Fruit fly (Drosophila melanogaster) whole organism, embryonic: ENCODE data around the gene CG14100.

Experiments
- B-H1 ChIP-seq: fragments of 200-800 bp; sonication (Bioruptor generic); IDR thresholded peaks from 3 replicates; pipeline ENCODE4 v1.3.6; 2022; ENCODE audit warnings: missing biosample characterization, missing genetic modification characterization
- Blimp-1 ChIP-seq: fragments of 200-800 bp; sonication (Bioruptor generic); optimal IDR thresholded peaks from 3 replicates; lab custom pipeline; 2018; ENCODE audit warnings: missing biosample characterization, missing genetic modification characterization, mild to moderate bottlenecking, moderate library complexity, missing genetic modification reagents
- CG10959 ChIP-seq: fragments of 200-800 bp; sonication (Bioruptor generic); IDR thresholded peaks from 2 replicates; pipeline ENCODE4 v1.3.6; 2022; ENCODE audit warnings: missing biosample characterization, missing genetic modification characterization
- CG10979 ChIP-seq: fragments of 200-800 bp; sonication (Bioruptor generic); optimal IDR thresholded peaks from 2 replicates; lab custom pipeline; 2018; ENCODE audit warnings: missing biosample characterization, mild to moderate bottlenecking, missing genetic modification characterization, moderate library complexity
- CG11247 ChIP-seq: fragments of 200-800 bp; sonication (Bioruptor generic); IDR thresholded peaks from 2 replicates; pipeline ENCODE4 v1.3.6; 2022; ENCODE audit warnings: missing biosample characterization, missing genetic modification characterization
- CG11398 ChIP-seq: fragments of 200-800 bp; sonication (Bioruptor generic); optimal IDR thresholded peaks from 2 replicates; lab custom pipeline; 2016; ENCODE audit warnings: missing biosample characterization, missing genetic modification characterization
- CG12104 ChIP-seq: fragments of 200-800 bp; sonication (Bioruptor generic); optimal IDR thresholded peaks from 3 replicates; lab custom pipeline; 2016; ENCODE audit warnings: missing biosample characterization, missing genetic modification characterization
- CG12236 ChIP-seq: fragments of 200-800 bp; sonication (Bioruptor generic); optimal IDR thresholded peaks from 2 replicates; lab custom pipeline; 2016; ENCODE audit warnings: missing biosample characterization, missing genetic modification characterization
- CG13296 ChIP-seq: fragments of 200-800 bp; sonication (Bioruptor generic); optimal IDR thresholded peaks from 3 replicates; lab custom pipeline; 2018; ENCODE audit warnings: missing biosample characterization, mild to moderate bottlenecking, missing genetic modification characterization
- CG17912 ChIP-seq: fragments of 200-800 bp; sonication (Bioruptor generic); optimal IDR thresholded peaks from 2 replicates; lab custom pipeline; 2018; ENCODE audit warnings: missing biosample characterization, mild to moderate bottlenecking, missing genetic modification characterization
- CG2202 ChIP-seq: fragments of 200-800 bp; sonication (Bioruptor generic); optimal IDR thresholded peaks from 2 replicates; lab custom pipeline; 2018; ENCODE audit warnings: missing biosample characterization, mild to moderate bottlenecking, missing genetic modification characterization
- CG2678 ChIP-seq: fragments of 200-800 bp; sonication (Bioruptor generic); optimal IDR thresholded peaks from 3 replicates; lab custom pipeline; 2019; ENCODE audit warnings: missing biosample characterization, mild to moderate bottlenecking, missing genetic modification characterization, moderate library complexity
- CG30020 ChIP-seq: fragments of 200-800 bp; optimal IDR thresholded peaks from 2 replicates; lab custom pipeline; 2019; ENCODE audit warnings: missing biosample characterization, mild to moderate bottlenecking, missing genetic modification characterization, moderate library complexity
- CG34376 ChIP-seq: fragments of 200-800 bp; sonication (Bioruptor generic); optimal IDR thresholded peaks from 2 replicates; lab custom pipeline; 2018; ENCODE audit warnings: missing biosample characterization, mild to moderate bottlenecking, missing genetic modification characterization
- CG3847 ChIP-seq: fragments of 200-800 bp; sonication (Bioruptor generic); IDR thresholded peaks from 2 replicates; pipeline ENCODE4 v1.3.6; 2022; ENCODE audit warnings: missing biosample characterization, missing genetic modification characterization
- CG43689 ChIP-seq: fragments of 200-800 bp; sonication (Bioruptor generic); IDR thresholded peaks from 2 replicates; pipeline ENCODE4 v1.3.6; 2022; ENCODE audit warnings: missing biosample characterization, missing genetic modification characterization
- CG6175 ChIP-seq: fragments of 200-800 bp; sonication (Bioruptor generic); IDR thresholded peaks from 3 replicates; pipeline ENCODE4 v1.3.6; 2022; ENCODE audit warnings: missing biosample characterization, missing genetic modification characterization
- CG6791 ChIP-seq: fragments of 200-800 bp; sonication (Bioruptor generic); IDR thresholded peaks from 3 replicates; pipeline ENCODE4 v1.3.6; 2022; ENCODE audit warnings: missing biosample characterization, missing genetic modification characterization; ENCODE audit not compliant: partially characterized antibody
- CG7745 ChIP-seq: fragments of 200-800 bp; sonication (Bioruptor generic); optimal IDR thresholded peaks from 2 replicates; lab custom pipeline; 2018; ENCODE audit warnings: missing biosample characterization, mild to moderate bottlenecking, missing genetic modification characterization, moderate library complexity
- CG7839 ChIP-seq: fragments of 200-800 bp; sonication (Bioruptor generic); optimal IDR thresholded peaks from 3 replicates; lab custom pipeline; 2018; ENCODE audit warnings: missing biosample characterization, mild to moderate bottlenecking, missing genetic modification characterization, moderate library complexity
- CG7928 ChIP-seq: fragments of 200-800 bp; sonication (Bioruptor generic); optimal IDR thresholded peaks from 2 replicates; lab custom pipeline; 2017; ENCODE audit warnings: missing biosample characterization, mild to moderate bottlenecking, missing genetic modification characterization
- CG8924 ChIP-seq: fragments of 200-800 bp; optimal IDR thresholded peaks from 3 replicates; lab custom pipeline; 2019; ENCODE audit warnings: missing biosample characterization, mild to moderate bottlenecking, missing genetic modification characterization, moderate library complexity
- CG9215 ChIP-seq: fragments of 200-800 bp; sonication (Bioruptor generic); IDR thresholded peaks from 2 replicates; pipeline ENCODE4 v1.3.6; 2022; ENCODE audit warnings: missing biosample characterization, missing genetic modification characterization
- D19B ChIP-seq: fragments of 200-800 bp; sonication (Bioruptor generic); optimal IDR thresholded peaks from 2 replicates; lab custom pipeline; 2017; ENCODE audit warnings: missing biosample characterization, mild to moderate bottlenecking, missing genetic modification characterization
- Drgx ChIP-seq: fragments of 200-800 bp; sonication (Bioruptor generic); IDR thresholded peaks from 2 replicates; pipeline ENCODE4 v1.3.6; 2022; ENCODE audit warnings: missing biosample characterization, missing genetic modification characterization
- E2f2 ChIP-seq: fragments of 200-800 bp; sonication (Bioruptor generic); IDR thresholded peaks from 2 replicates; pipeline ENCODE4 v1.3.6; 2022; ENCODE audit warnings: missing biosample characterization, missing genetic modification characterization
- ERR ChIP-seq: fragments of 200-800 bp; sonication (Bioruptor generic); optimal IDR thresholded peaks from 2 replicates; lab custom pipeline; 2016; ENCODE audit warnings: missing biosample characterization, missing genetic modification characterization
- Gsc ChIP-seq: fragments of 200-800 bp; sonication (Bioruptor generic); IDR thresholded peaks from 2 replicates; pipeline ENCODE4 v1.3.6; 2022; ENCODE audit warnings: missing biosample characterization, missing genetic modification characterization
- HLH4C ChIP-seq: fragments of 200-800 bp; sonication (Bioruptor generic); IDR thresholded peaks from 3 replicates; pipeline ENCODE4 v1.3.6; 2022; ENCODE audit warnings: missing biosample characterization, missing genetic modification characterization; ENCODE audit not compliant: partially characterized antibody
- HmgD ChIP-seq: fragments of 200-800 bp; sonication (Bioruptor generic); optimal IDR thresholded peaks from 3 replicates; lab custom pipeline; 2016; ENCODE audit warnings: missing biosample characterization, missing genetic modification characterization
- Hr51 ChIP-seq, 2 experiments: fragments of 200-800 bp; sonication (Bioruptor generic); optimal IDR thresholded peaks; 2 replicates in 1 of 2; 3 replicates in 1 of 2; lab custom pipeline; 2016 to 2018; ENCODE audit warnings: missing biosample characterization in 2 of 2, missing genetic modification characterization in 2 of 2, mild to moderate bottlenecking in 1 of 2, moderate library complexity in 1 of 2
- Neu2 ChIP-seq: fragments of 200-800 bp; sonication (Bioruptor generic); optimal IDR thresholded peaks from 3 replicates; lab custom pipeline; 2016; ENCODE audit warnings: missing biosample characterization, missing genetic modification characterization, borderline replicate concordance
- Ssrp ChIP-seq: fragments of 200-800 bp; sonication (Bioruptor generic); optimal IDR thresholded peaks from 2 replicates; lab custom pipeline; 2018; ENCODE audit warnings: missing biosample characterization, mild to moderate bottlenecking, missing genetic modification characterization, moderate library complexity
- Taf1 ChIP-seq: fragments of 200-800 bp; sonication (Bioruptor generic); IDR thresholded peaks from 2 replicates; pipeline ENCODE4 v1.3.6; 2022; ENCODE audit warnings: missing biosample characterization, missing genetic modification characterization
- Usf ChIP-seq: fragments of 200-800 bp; sonication (Bioruptor generic); optimal IDR thresholded peaks from 2 replicates; lab custom pipeline; 2017; ENCODE audit warnings: missing genotype, missing biosample characterization, missing genetic modification characterization
- ase ChIP-seq: fragments of 200-800 bp; sonication (Bioruptor generic); IDR thresholded peaks from 3 replicates; pipeline ENCODE4 v1.3.6; 2022; ENCODE audit warnings: missing biosample characterization, missing genetic modification characterization
- bowl ChIP-seq: fragments of 200-800 bp; sonication (Bioruptor generic); IDR thresholded peaks from 2 replicates; pipeline ENCODE4 v1.3.6; 2022; ENCODE audit warnings: missing biosample characterization, missing genetic modification characterization
- chm ChIP-seq: fragments of 200-800 bp; sonication (Bioruptor generic); IDR thresholded peaks from 2 replicates; pipeline ENCODE4 v1.3.6; 2022; ENCODE audit warnings: missing biosample characterization, missing genetic modification characterization
- ems ChIP-seq: fragments of 200-800 bp; sonication (Bioruptor generic); optimal IDR thresholded peaks from 3 replicates; lab custom pipeline; 2016; ENCODE audit warnings: missing biosample characterization, missing genetic modification characterization
- eve ChIP-seq, 2 experiments: fragments of >200 bp; optimal IDR thresholded peaks; 2 replicates each; lab custom pipeline; 2017; ENCODE audit warnings: missing biosample characterization in 2 of 2, missing genetic modification characterization in 2 of 2
- lab ChIP-seq: fragments of 200-800 bp; sonication (Bioruptor generic); optimal IDR thresholded peaks from 3 replicates; lab custom pipeline; 2017; ENCODE audit warnings: missing biosample characterization, missing genetic modification characterization, mild to moderate bottlenecking, moderate library complexity, missing genetic modification reagents
- peb ChIP-seq: fragments of 200-800 bp; sonication (Bioruptor generic); IDR thresholded peaks from 2 replicates; pipeline ENCODE4 v1.3.6; 2022; ENCODE audit warnings: missing biosample characterization, missing genetic modification characterization
- pfk ChIP-seq: fragments of 200-800 bp; sonication (Bioruptor generic); optimal IDR thresholded peaks from 2 replicates; lab custom pipeline; 2018; ENCODE audit warnings: missing biosample characterization, mild to moderate bottlenecking, missing genetic modification characterization, moderate library complexity
- ranshi ChIP-seq: fragments of 200-800 bp; sonication (Bioruptor generic); IDR thresholded peaks from 2 replicates; pipeline ENCODE4 v1.3.6; 2022; ENCODE audit warnings: missing biosample characterization, missing genetic modification characterization
- sd ChIP-seq: fragments of 200-800 bp; sonication (Bioruptor generic); optimal IDR thresholded peaks from 3 replicates; lab custom pipeline; 2018; ENCODE audit warnings: missing biosample characterization, mild to moderate bottlenecking, missing genetic modification characterization, moderate library complexity
- stwl ChIP-seq: fragments of 200-800 bp; sonication (Bioruptor generic); optimal IDR thresholded peaks from 3 replicates; lab custom pipeline; 2018; ENCODE audit warnings: missing biosample characterization, mild to moderate bottlenecking, missing genetic modification characterization, moderate library complexity
- tgo ChIP-seq: fragments of 200-800 bp; sonication (Bioruptor generic); IDR thresholded peaks from 3 replicates; pipeline ENCODE4 v1.3.6; 2022; ENCODE audit warnings: missing biosample characterization, missing genetic modification characterization
- unc-4 ChIP-seq: fragments of 200-800 bp; sonication (Bioruptor generic); IDR thresholded peaks from 2 replicates; pipeline ENCODE4 v1.3.6; 2022; ENCODE audit warnings: missing biosample characterization, missing genetic modification characterization; ENCODE audit not compliant: partially characterized antibody

The CG14100 gene

DNA sequence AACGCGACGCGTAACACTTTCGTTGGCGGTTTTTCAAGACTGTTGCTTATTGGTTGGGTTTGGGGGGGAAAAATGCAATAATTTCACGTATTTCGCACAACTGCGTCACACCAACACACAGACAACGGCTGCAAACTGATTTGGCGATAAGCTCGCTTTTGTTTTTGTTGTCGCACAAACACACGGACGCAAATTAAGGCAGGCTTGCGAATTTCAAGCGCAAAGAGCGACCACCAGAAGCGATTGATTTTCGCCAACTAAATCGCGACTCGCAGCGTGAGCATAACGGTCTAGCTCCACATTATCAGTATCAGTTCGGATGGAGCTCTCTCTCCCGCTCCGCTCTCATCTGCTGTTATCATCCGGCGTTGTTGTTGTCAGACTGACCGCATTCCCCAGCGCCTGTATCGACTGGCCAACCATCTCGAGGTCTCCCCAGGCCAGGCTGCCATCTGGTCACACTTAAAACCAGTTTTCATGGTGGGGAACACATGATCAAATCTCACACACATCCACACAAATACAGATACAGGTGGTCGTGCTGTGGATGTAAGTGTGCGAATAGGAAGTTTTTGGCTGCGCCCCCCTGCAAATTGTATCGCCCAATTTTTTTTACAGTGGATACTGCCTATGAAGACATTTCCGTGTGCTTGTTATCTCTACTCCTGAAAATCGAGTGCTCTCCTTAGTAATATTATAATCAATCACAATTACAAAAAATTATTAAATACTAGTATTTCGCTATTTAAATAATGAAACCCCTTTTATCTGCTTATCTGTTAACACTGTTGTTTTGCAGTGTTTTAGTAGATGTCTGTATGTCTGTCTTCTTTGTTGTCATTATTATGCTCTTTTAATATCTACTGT lies 42.7 kb upstream of the CG14100 start (continued):
- TF ChIP-seq Gsc (GFP tag; lab: Robert Waterston, UW): no peak
- peak; percentile 3 for TF ChIP-seq Ssrp (tag; lab: Kevin White, UChicago)
- peak; percentile 67 for TF ChIP-seq CG8924 (tag; lab: Kevin White, UChicago)
- no peak for TF ChIP-seq CG17912 (GFP tag; lab: Kevin White, UChicago)
- TF ChIP-seq unc-4 (GFP tag; lab: Robert Waterston, UW): no peak
- peak; percentile 74; the same call in 1 of the 2 replicates for TF ChIP-seq Taf1 (GFP tag; lab: Robert Waterston, UW)
- peak; percentile 32; the same call in 1 of the 3 replicates for TF ChIP-seq B-H1 (GFP tag; lab: Robert Waterston, UW)
- no peak for TF ChIP-seq chm (GFP tag; lab: Robert Waterston, UW)
- TF ChIP-seq pfk (GFP tag; lab: Kevin White, UChicago): no peak
- no peak for TF ChIP-seq bowl
- TF ChIP-seq HmgD (GFP tag; lab: Kevin White, UChicago): no peak
- TF ChIP-seq HLH4C (GFP tag; lab: Robert Waterston, UW): no peak
- TF ChIP-seq ase: no peak; the same call in 2 of the 3 replicates
- TF ChIP-seq ERR (GFP tag; lab: Kevin White, UChicago): no peak
- peak; percentile 72; the same call in 2 of the 3 replicates for TF ChIP-seq tgo (GFP tag; lab: Robert Waterston, UW)
- TF ChIP-seq E2f2: peak; percentile 30; the same call in 1 of the 2 replicates
- peak; percentile 64; the same call in 2 of the 3 replicates for TF ChIP-seq CG6175 (GFP tag; lab: Robert Waterston, UW)
- peak; percentile 36 to 59 for TF ChIP-seq Hr51 (GFP tag; optimal IDR thresholded peaks at IDR 0.05; lab: Kevin White, UChicago)
- no peak for TF ChIP-seq Neu2 (GFP tag; lab: Kevin White, UChicago)
- TF ChIP-seq CG7839 (tag; lab: Kevin White, UChicago): peak; percentile 75
- TF ChIP-seq ems: peak; percentile 33
- TF ChIP-seq CG34376: peak; percentile 82
- no peak for TF ChIP-seq CG12104 (GFP tag; lab: Kevin White, UChicago)
- no peak for TF ChIP-seq CG10959 (GFP tag; lab: Robert Waterston, UW)
- peak; percentile 74 for TF ChIP-seq sd (tag; lab: Kevin White, UChicago)
- TF ChIP-seq Drgx (GFP tag; lab: Robert Waterston, UW): peak; percentile 72
- TF ChIP-seq CG7928 (GFP tag; lab: Kevin White, UChicago): peak; percentile 35
- TF ChIP-seq CG43689 (GFP tag; lab: Robert Waterston, UW): no peak
- peak; percentile 67 for TF ChIP-seq CG9215 (GFP tag; lab: Robert Waterston, UW)
- no peak for TF ChIP-seq peb
- TF ChIP-seq CG11247: peak; percentile 41; the same call in 1 of the 2 replicates
- no peak for TF ChIP-seq CG11398
- peak; percentile 57 for TF ChIP-seq CG13296 (GFP tag; lab: Kevin White, UChicago)
- TF ChIP-seq CG7745 (tag; lab: Kevin White, UChicago): no peak
- peak; percentile 78 for TF ChIP-seq CG2678
- TF ChIP-seq D19B (GFP tag; lab: Kevin White, UChicago): peak; percentile 36
- no peak for TF ChIP-seq CG2202
- TF ChIP-seq lab (GFP tag; lab: Kevin White, UChicago): peak; percentile 84
- TF ChIP-seq Usf: peak; percentile 57
- no peak; the same call in 1 of the 2 replicates for TF ChIP-seq ranshi (GFP tag; lab: Robert Waterston, UW)
- TF ChIP-seq CG30020 (tag; lab: Kevin White, UChicago): no peak
- peak; percentile 11 for TF ChIP-seq Blimp-1 (GFP tag; lab: Kevin White, UChicago)
- TF ChIP-seq eve (GFP tag; optimal IDR thresholded peaks at IDR 0.05; lab: Kevin White, UChicago): peak in 1 of 2 experiments; percentile 66
- no peak for TF ChIP-seq CG6791
- no peak for TF ChIP-seq stwl (tag; lab: Kevin White, UChicago)
- TF ChIP-seq CG10979: no peak
- no peak for TF ChIP-seq CG12236 (GFP tag; lab: Kevin White, UChicago)
- peak; percentile 73 for TF ChIP-seq CG3847 (GFP tag; lab: Robert Waterston, UW)
